Worm (Caenorhabditis elegans) whole organism, L1 larva: ENCODE measurements around the gene ins-20.

Experiments used
- C04F5.9 ChIP-seq: sonication (generic microtip); optimal IDR thresholded peaks from 2 replicates; lab custom pipeline; 2016; ENCODE audit warnings: missing genetic modification characterization, missing compliant biosample characterization
- irx-1 ChIP-seq: sonication (generic microtip); optimal IDR thresholded peaks from 2 replicates; lab custom pipeline; 2016; ENCODE audit warnings: missing genetic modification characterization, missing compliant biosample characterization
- lin-35 ChIP-seq, 2 experiments: fragments of 150-350 bp; optimal IDR thresholded peaks; 2 replicates each; lab custom pipeline; 2014; ENCODE audit warnings: missing biosample characterization in 2 of 2, missing genetic modification characterization in 2 of 2, missing genetic modification reagents in 2 of 2
- lin-39 ChIP-seq: fragments of 150-350 bp; optimal IDR thresholded peaks from 2 replicates; lab custom pipeline; 2014; ENCODE audit warnings: missing biosample characterization, missing genetic modification reagents, missing genetic modification characterization
- lsy-2 ChIP-seq, 2 experiments: fragments of 150-350 bp; optimal IDR thresholded peaks; 2 replicates each; lab custom pipeline; 2014; ENCODE audit warnings: missing biosample characterization in 2 of 2, missing genetic modification characterization in 2 of 2
- nhr-11 ChIP-seq: fragments of 150-350 bp; optimal IDR thresholded peaks from 2 replicates; lab custom pipeline; 2014; ENCODE audit warnings: missing biosample characterization, missing genetic modification characterization
- nhr-19 ChIP-seq: fragments of 200-800 bp; sonication (Bioruptor generic); conservative IDR thresholded peaks from 2 replicates; pipeline ENCODE4 v1.3.6; 2022; ENCODE audit warnings: missing genetic modification characterization, missing compliant biosample characterization
- sox-4 ChIP-seq: sonication (generic microtip); optimal IDR thresholded peaks from 2 replicates; lab custom pipeline; 2016; ENCODE audit warnings: missing genetic modification characterization, missing compliant biosample characterization
- tbx-2 ChIP-seq: sonication (generic microtip); optimal IDR thresholded peaks from 2 replicates; lab custom pipeline; 2016; ENCODE audit warnings: missing genetic modification characterization, missing compliant biosample characterization
- unc-130 ChIP-seq: fragments of 150-350 bp; optimal IDR thresholded peaks from 2 replicates; lab custom pipeline; 2017; ENCODE audit warnings: missing biosample characterization, missing genetic modification characterization, inconsistent platforms
- ztf-11 ChIP-seq, 2 experiments: sonication (generic microtip); optimal IDR thresholded peaks; 2 replicates each; lab custom pipeline; 2016 to 2017; ENCODE audit warnings: missing genetic modification characterization in 2 of 2, missing biosample characterization in 1 of 2, missing compliant biosample characterization in 1 of 2

DNA sequence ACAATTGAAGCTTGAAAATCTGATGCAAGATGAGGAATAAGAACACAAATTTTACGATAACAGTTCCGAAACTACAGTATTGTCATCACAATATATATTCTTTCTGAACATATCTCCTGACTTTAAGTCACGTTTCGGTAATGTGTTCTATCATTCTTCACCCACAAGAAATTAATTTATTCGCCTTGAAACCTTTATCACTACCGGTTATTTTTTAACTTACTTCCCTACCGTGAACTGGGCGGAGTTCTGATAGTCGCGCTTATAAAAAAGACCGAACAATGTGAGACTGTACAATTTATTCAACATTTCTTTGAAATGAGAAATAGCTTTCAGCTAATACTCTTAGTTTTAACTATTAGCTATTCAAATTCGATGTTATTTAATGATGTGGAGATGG is at the start of gene ins-20:
- TF ChIP-seq nhr-11 (tag; lab: Kevin White, UChicago) (no peak), nhr-19 (GFP tag; lab: Robert Waterston, UW) (no peak), unc-130 (tag; lab: Kevin White, UChicago) (no peak), lin-39 (tag; lab: Kevin White, UChicago) (no peak), tbx-2 (tag; lab: Kevin White, UChicago) (no peak), irx-1 (tag; lab: Kevin White, UChicago) (no peak), C04F5.9 (tag; lab: Kevin White, UChicago) (no peak), lsy-2 (tag; optimal IDR thresholded peaks at IDR 0.05; lab: Kevin White, UChicago) (no peak), ztf-11 (tag; optimal IDR thresholded peaks at IDR 0.05; lab: Kevin White, UChicago) (no peak), sox-4 (tag; lab: Kevin White, UChicago) (no peak), lin-35 (GFP tag; optimal IDR thresholded peaks at IDR 0.05; lab: Kevin White, UChicago) (no peak)
